Fruit fly (Drosophila melanogaster): ENCODE measurements around the gene CG6015.
A peak's percentile ranks its signal among the peaks of the same experiment; 100 is the strongest.

CG6015 gene

DNA sequence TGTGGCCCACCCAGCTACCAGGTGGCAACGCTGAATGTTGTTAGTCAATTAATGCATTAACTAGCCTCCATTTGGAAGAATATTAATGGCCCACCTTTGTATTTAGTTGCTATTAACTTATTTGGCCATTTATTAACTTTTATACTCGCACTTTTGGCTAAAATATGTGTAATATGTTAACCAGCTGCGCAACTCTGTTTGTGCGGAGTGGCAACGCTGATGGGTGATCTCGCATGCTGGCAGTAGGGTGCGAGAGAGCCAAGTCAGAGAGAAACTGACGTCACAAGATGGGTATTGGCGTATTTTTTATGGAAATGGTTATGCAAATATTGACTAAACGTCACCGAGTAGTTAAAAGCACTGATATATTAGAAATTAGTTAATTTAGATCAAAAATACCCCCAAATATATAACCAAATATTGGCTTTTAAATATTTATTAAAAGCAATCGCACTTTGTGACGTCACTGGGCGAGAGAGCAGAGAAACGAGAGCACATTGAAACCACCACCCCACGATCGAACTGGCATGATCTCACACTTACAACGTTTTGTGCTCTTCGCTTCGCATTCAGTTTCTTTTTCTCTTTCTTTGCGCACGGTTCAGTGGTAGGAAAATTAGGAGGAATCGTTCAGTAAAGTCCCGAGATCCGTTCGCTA is 7.7 kb upstream of the CG6015 start, which contains the start of gene how (continued):
- TF ChIP-seq cyc (GFP tag; optimal IDR thresholded peaks at IDR 0.05) (peak; percentile 36), dsx (GFP tag; optimal IDR thresholded peaks at IDR 0.05; ENCODE audit: poor library complexity, severe bottlenecking) (no peak), acj6 (GFP tag; optimal IDR thresholded peaks at IDR 0.05) (no peak), CG6854 (GFP tag; optimal IDR thresholded peaks at IDR 0.05) (peak; percentile 55), fd59A (GFP tag; optimal IDR thresholded peaks at IDR 0.05) (no peak), CG6808 (GFP tag; optimal IDR thresholded peaks at IDR 0.05) (peak; percentile 20), Ets96B (tag; optimal IDR thresholded peaks at IDR 0.05) (no peak), Eip75B (GFP tag; optimal IDR thresholded peaks at IDR 0.05) (peak; percentile 23), Smox (GFP tag; optimal IDR thresholded peaks at IDR 0.05) (no peak), CG4318 (GFP tag; optimal IDR thresholded peaks at IDR 0.05) (no peak), svp (GFP tag) (no peak), CG11294 (GFP tag; IDR thresholded peaks at IDR 0.05) (no peak), vri (GFP tag; optimal IDR thresholded peaks at IDR 0.05) (no peak), Eip78C (GFP tag) (peak; percentile 78), Sox14 (GFP tag; optimal IDR thresholded peaks at IDR 0.05) (peak; percentile 4)

DNA sequence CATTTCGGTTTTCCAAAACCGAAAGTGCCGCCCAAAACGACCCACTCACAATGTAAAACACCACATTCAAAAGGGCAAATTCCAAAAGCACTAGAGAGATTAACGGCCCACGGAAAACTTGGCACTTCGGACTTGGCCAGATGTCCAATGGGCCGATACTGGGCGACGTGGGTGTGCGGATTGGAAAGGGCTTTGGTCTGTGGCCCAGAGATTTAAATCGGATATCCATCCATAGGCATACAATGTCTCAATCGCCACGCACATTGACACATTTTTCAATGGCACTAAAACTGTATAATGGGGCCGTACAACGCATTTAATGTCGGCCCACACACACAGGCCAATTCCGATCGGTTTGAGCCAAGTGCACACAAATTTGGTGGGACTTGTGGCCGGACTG is 6.3 kb upstream of the CG6015 start:
- TF ChIP-seq topi (GFP tag; optimal IDR thresholded peaks at IDR 0.05) (no peak), Lpt (GFP tag; optimal IDR thresholded peaks at IDR 0.05) (no peak), eg (GFP tag; IDR thresholded peaks at IDR 0.05) (no peak), fd85E (GFP tag; optimal IDR thresholded peaks at IDR 0.05) (no peak), CG9139 (GFP tag; optimal IDR thresholded peaks at IDR 0.05) (no peak), Ets96B (tag; optimal IDR thresholded peaks at IDR 0.05) (no peak), salr (GFP tag; optimal IDR thresholded peaks at IDR 0.05) (no peak), net (GFP tag; optimal IDR thresholded peaks at IDR 0.05) (no peak), Blimp-1 (GFP tag; optimal IDR thresholded peaks at IDR 0.05) (no peak), cyc (GFP tag; optimal IDR thresholded peaks at IDR 0.05) (no peak), CG31627 (GFP tag; optimal IDR thresholded peaks at IDR 0.05) (no peak), CG6808 (GFP tag; optimal IDR thresholded peaks at IDR 0.05) (no peak)

DNA sequence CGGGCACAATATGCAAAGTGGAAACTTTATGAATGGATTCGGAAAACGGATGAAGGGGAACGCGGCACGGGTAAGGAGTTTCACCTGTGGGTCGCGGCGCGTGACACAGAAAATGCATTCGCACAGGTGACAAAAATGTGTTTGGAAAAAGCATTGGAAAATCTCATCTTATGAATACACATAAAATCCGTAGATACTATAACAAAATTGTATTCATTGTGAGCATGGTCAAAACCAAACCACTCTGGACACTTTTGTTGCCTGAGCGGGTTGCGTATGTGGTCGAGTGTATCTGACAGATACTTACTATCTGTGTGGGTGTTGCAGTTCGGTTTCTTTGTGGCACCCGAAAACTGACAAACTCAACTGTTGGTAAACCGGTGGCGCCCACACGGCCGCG is 5.4 kb upstream of the CG6015 start:
- TF ChIP-seq topi (GFP tag; optimal IDR thresholded peaks at IDR 0.05) (peak; percentile 72), CG7368 (GFP tag; optimal IDR thresholded peaks at IDR 0.05) (peak; percentile 75), Sox15 (GFP tag; optimal IDR thresholded peaks at IDR 0.05) (peak; percentile 42), Eip75B (GFP tag; optimal IDR thresholded peaks at IDR 0.05) (no peak), CG31627 (GFP tag; optimal IDR thresholded peaks at IDR 0.05) (peak; percentile 70), Blimp-1 (GFP tag; optimal IDR thresholded peaks at IDR 0.05) (no peak), CG11294 (GFP tag; IDR thresholded peaks at IDR 0.05) (peak; percentile 79), cyc (GFP tag; optimal IDR thresholded peaks at IDR 0.05) (peak; percentile 66), CG6854 (GFP tag; optimal IDR thresholded peaks at IDR 0.05) (no peak), Sox14 (GFP tag; optimal IDR thresholded peaks at IDR 0.05) (peak; percentile 81), CG8119 (GFP tag; IDR thresholded peaks at IDR 0.05) (peak; percentile 94), Ets96B (tag; optimal IDR thresholded peaks at IDR 0.05) (peak; percentile 42), Eip78C (GFP tag) (peak; percentile 92), net (GFP tag; optimal IDR thresholded peaks at IDR 0.05) (peak; percentile 84), Hr4 (GFP tag; optimal IDR thresholded peaks at IDR 0.05) (no peak), achi (GFP tag; optimal IDR thresholded peaks at IDR 0.05) (peak; percentile 80), Gug (GFP tag; IDR thresholded peaks at IDR 0.05) (peak; percentile 71), CG16779 (tag; optimal IDR thresholded peaks at IDR 0.05) (no peak), ss (GFP tag; optimal IDR thresholded peaks at IDR 0.05) (no peak), Hr39 (GFP tag; optimal IDR thresholded peaks at IDR 0.05) (no peak), CG34406 (GFP tag; optimal IDR thresholded peaks at IDR 0.05) (peak; percentile 71), esn (GFP tag; optimal IDR thresholded peaks at IDR 0.05) (peak; percentile 71), CG3919 (GFP tag; optimal IDR thresholded peaks at IDR 0.05) (peak; percentile 78), CG32006 (GFP tag; optimal IDR thresholded peaks at IDR 0.05) (peak; percentile 86), dsx (GFP tag; optimal IDR thresholded peaks at IDR 0.05; ENCODE audit: poor library complexity, severe bottlenecking) (peak; percentile 11), CG8632 (GFP tag; optimal IDR thresholded peaks at IDR 0.05) (no peak), fd59A (GFP tag; optimal IDR thresholded peaks at IDR 0.05) (no peak), Sox102F (GFP tag; optimal IDR thresholded peaks at IDR 0.05) (no peak), CG15336 (GFP tag; IDR thresholded peaks at IDR 0.05) (peak; percentile 95), Lpt (GFP tag; optimal IDR thresholded peaks at IDR 0.05) (peak; percentile 78), CG6792 (GFP tag; optimal IDR thresholded peaks at IDR 0.05) (peak; percentile 70), CG6276 (GFP tag; optimal IDR thresholded peaks at IDR 0.05) (no peak), CG6163 (GFP tag; IDR thresholded peaks at IDR 0.05) (peak; percentile 90), dac (GFP tag; optimal IDR thresholded peaks at IDR 0.05) (peak; percentile 54), Hr38 (GFP tag; optimal IDR thresholded peaks at IDR 0.05) (no peak)

All from whole organism, prepupa.